Worm (Caenorhabditis elegans) whole organism, late embryonic: Measurements from ENCODE around the gene mdh-2.

Source experiments
- ceh-14 ChIP-seq: sonication (generic microtip); optimal IDR thresholded peaks from 2 replicates; lab custom pipeline; 2016; ENCODE audit warnings: missing genotype, missing genetic modification characterization, missing compliant biosample characterization
- ceh-18 ChIP-seq: sonication (generic microtip); optimal IDR thresholded peaks from 2 replicates; lab custom pipeline; 2016; ENCODE audit warnings: missing genetic modification characterization, missing compliant biosample characterization
- ceh-22 ChIP-seq: sonication (generic microtip); optimal IDR thresholded peaks from 2 replicates; lab custom pipeline; 2017; ENCODE audit warnings: missing biosample characterization, missing genetic modification characterization
- dve-1 ChIP-seq: sonication (generic microtip); optimal IDR thresholded peaks from 2 replicates; lab custom pipeline; 2017; ENCODE audit warnings: antibody characterized with exemption, mild to moderate bottlenecking, missing genetic modification characterization, missing compliant biosample characterization
- ets-4 ChIP-seq: sonication (generic microtip); optimal IDR thresholded peaks from 2 replicates; lab custom pipeline; 2016; ENCODE audit warnings: missing genetic modification characterization, missing compliant biosample characterization
- lin-11 ChIP-seq: fragments of 200-800 bp; sonication (Bioruptor generic); optimal IDR thresholded peaks from 2 replicates; lab custom pipeline; 2018; ENCODE audit warnings: mild to moderate bottlenecking, missing genetic modification characterization, missing compliant biosample characterization
- madf-2 ChIP-seq: sonication (generic microtip); optimal IDR thresholded peaks from 2 replicates; lab custom pipeline; 2017; ENCODE audit warnings: missing genetic modification characterization, missing compliant biosample characterization
- rnt-1 ChIP-seq: sonication (generic microtip); optimal IDR thresholded peaks from 2 replicates; lab custom pipeline; 2016; ENCODE audit warnings: missing genetic modification characterization, missing compliant biosample characterization
- sox-4 ChIP-seq: sonication (generic microtip); optimal IDR thresholded peaks from 2 replicates; lab custom pipeline; 2017; ENCODE audit warnings: mild to moderate bottlenecking, missing genetic modification characterization, inconsistent platforms, missing compliant biosample characterization
- ztf-16 ChIP-seq: sonication (generic microtip); optimal IDR thresholded peaks from 2 replicates; lab custom pipeline; 2017; ENCODE audit warnings: missing genetic modification characterization, missing compliant biosample characterization

ce11 chrIII:6639028-6639427 is 31.1 kb upstream of the mdh-2 start:
- TF ChIP-seq sox-4 = no peak
- no peak for TF ChIP-seq ceh-22 (tag; lab: Kevin White, UChicago)
- TF ChIP-seq dve-1 (tag; lab: Kevin White, UChicago) = no peak
- TF ChIP-seq lin-11 (tag; lab: Kevin White, UChicago) = no peak
- TF ChIP-seq ets-4 (tag; lab: Kevin White, UChicago) = no peak
- TF ChIP-seq rnt-1 (tag; lab: Kevin White, UChicago) = no peak
- TF ChIP-seq ztf-16 (tag; lab: Kevin White, UChicago) = no peak
- TF ChIP-seq ceh-18 (tag; lab: Kevin White, UChicago) = no peak
- no peak for TF ChIP-seq madf-2 (tag; lab: Kevin White, UChicago)
- no peak for TF ChIP-seq ceh-14 (tag; lab: Kevin White, UChicago)
